Worm (Caenorhabditis elegans): Measurements from ENCODE around the gene zipt-3.

The zipt-3 gene

DNA sequence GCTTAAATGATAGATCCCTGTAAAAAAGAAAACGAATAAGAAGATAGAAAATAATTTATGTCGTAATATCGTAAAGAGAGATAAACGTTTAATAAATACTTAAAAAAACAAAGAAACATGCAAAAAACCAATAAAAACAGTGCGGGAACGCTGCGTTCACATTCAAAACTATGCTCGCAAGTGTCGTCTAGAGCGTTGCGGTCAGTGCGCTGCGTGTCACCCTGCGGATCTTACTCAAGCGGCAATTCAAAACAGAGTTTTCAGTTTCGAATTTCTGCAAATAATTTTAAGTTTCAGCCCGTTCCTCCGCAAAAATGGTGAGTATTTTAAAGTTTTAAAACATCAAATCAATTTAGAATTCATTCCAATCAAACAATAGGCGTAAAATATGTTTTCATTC lies 3.1 kb upstream of the zipt-3 start, which contains the start of the genes tiar-1 and lelo-4 (continued):
- peak; percentile 84 for TF ChIP-seq mes-2 (tag; optimal IDR thresholded peaks at IDR 0.05; ENCODE audit: poor library complexity, severe bottlenecking)

DNA sequence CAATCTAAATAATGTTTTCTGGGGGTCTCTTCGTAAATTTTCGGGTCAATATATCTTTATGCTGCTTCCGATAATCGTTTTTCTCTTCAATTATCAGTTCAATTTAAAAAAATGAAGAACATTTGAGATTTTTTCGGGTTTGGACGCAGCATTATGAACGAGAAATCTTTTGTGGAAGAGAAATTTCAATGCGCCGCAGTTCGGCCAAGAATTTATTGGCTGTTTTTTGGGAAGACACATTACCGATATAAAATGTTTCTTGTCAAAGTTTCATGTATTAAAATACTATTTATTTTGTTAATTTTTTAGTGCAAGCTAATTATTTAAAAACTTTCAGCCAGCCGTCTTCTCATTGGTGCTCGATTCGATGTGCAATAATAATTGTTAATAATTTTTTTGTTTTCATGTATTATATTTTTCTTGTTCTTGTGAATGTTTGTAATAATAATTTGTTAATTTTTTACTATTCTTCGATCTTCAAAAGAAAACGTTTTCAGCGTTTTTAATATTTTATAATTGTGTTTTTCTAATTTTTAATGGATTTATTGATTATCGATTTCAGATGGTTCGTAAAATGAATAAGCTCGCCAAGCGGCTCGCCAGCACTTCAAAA lies 2.1 kb upstream of the zipt-3 start, which contains the start of the genes C18A3.10 and C18A3.3:
Gene C18A3.10 (minus strand): TSS at position 101 of the 613 bp plus-strand sequence.
Gene C18A3.3 (plus strand): TSS at position 563 of the 613 bp plus-strand sequence.
- TF ChIP-seq mes-2 (tag; optimal IDR thresholded peaks at IDR 0.05; ENCODE audit: poor library complexity, severe bottlenecking) (peak; percentile 59), mxl-2 (GFP tag; conservative IDR thresholded peaks at IDR 0.05) (no peak)

DNA sequence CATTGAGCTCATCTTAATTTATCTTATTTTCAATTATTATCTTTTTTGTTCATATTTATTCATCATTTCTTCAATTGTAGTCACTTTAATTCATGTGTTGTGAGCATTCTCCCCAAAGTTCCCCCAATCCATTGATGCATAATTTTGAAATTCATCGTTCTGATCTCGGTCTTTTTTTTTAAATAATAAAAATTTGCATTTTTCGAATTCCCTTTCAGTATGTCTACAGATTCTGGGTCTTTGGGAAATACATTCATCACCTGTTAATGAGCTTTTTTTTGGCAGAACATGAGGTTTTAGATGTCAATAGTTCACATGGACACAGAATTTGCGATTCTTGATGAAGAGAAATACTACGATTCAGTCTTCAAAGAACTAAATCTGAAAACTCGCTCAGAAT lies 1.9 kb downstream of the zipt-3 start, which contains the start of gene damt-1:
Gene damt-1 (plus strand): TSS at position 301 of the 400 bp plus-strand sequence.
- TF ChIP-seq gei-8 (GFP tag; optimal IDR thresholded peaks at IDR 0.05) (no peak), unc-62 (GFP tag; optimal IDR thresholded peaks at IDR 0.05 in 1 of 2) (peak in 1 of 2 experiments; percentile 10), unc-62 (tag; optimal IDR thresholded peaks at IDR 0.05) (no peak)

DNA sequence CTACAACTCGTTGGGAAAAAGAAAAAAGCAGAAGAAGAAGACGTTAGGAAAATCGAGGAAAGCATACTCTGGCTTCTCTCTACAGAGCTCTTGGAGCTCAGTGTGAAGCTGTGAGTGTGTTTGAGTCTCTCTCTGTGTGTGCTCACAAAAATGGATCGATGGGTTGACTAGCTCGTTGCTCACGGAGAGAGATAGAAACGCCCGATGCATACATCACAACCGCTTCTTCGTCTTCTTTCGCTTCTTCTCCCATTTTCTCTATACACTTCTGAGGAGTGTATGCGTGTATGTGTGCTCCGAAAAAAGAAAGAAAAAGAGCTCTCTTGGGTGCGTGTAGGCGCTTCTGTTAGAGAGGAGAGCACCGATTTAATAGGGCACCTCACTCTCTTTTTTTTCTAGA lies 7.2 kb downstream of the zipt-3 start:
- TF ChIP-seq spr-1 (tag; optimal IDR thresholded peaks at IDR 0.05) (no peak), mdl-1 (tag; optimal IDR thresholded peaks at IDR 0.05) (peak in 1 of 2 experiments; percentile 47), lim-7 (GFP tag; IDR thresholded peaks at IDR 0.05) (no peak), mes-2 (tag; optimal IDR thresholded peaks at IDR 0.05; ENCODE audit: poor library complexity, severe bottlenecking) (no peak), fos-1 (tag; optimal IDR thresholded peaks at IDR 0.05) (no peak), madf-5 (GFP tag; IDR thresholded peaks at IDR 0.05) (no peak), spr-3 (GFP tag; optimal IDR thresholded peaks at IDR 0.05) (no peak), nhr-77 (tag; optimal IDR thresholded peaks at IDR 0.05) (no peak), snpc-1.2 (GFP tag; IDR thresholded peaks at IDR 0.05) (no peak), daf-12 (tag; optimal IDR thresholded peaks at IDR 0.05) (no peak), tag-97 (GFP tag; IDR thresholded peaks at IDR 0.05) (no peak), nhr-25 (tag; optimal IDR thresholded peaks at IDR 0.05; ENCODE audit: borderline replicate concordance, insufficient read depth) (no peak), dve-1 (tag; optimal IDR thresholded peaks at IDR 0.05; ENCODE audit: insufficient read depth) (no peak), pha-4 (GFP tag; IDR thresholded peaks at IDR 0.05) (no peak), pha-4 (tag; optimal IDR thresholded peaks at IDR 0.05) (no peak), ctbp-1 (GFP tag; IDR thresholded peaks at IDR 0.05) (peak; percentile 73), fkh-10 (GFP tag; optimal IDR thresholded peaks at IDR 0.05) (peak; percentile 84), ceh-20 (GFP tag; IDR thresholded peaks at IDR 0.05) (peak; percentile 46; the same call in 1 of the 2 replicates), sdz-12 (GFP tag; optimal IDR thresholded peaks at IDR 0.05) (no peak), daf-19 (GFP tag; conservative IDR thresholded peaks at IDR 0.05) (peak; percentile 56; the same call in 1 of the 2 replicates), dmd-6 (GFP tag; IDR thresholded peaks at IDR 0.05) (peak; percentile 21; the same call in 1 of the 2 replicates), dpl-1 (GFP tag; optimal IDR thresholded peaks at IDR 0.05) (peak; percentile 15), lsy-2 (tag; optimal IDR thresholded peaks at IDR 0.05) (peak; percentile 70 to 71), hmg-1.1 (GFP tag; IDR thresholded peaks at IDR 0.05) (peak; percentile 86), rbr-2 (tag; optimal IDR thresholded peaks at IDR 0.05) (peak; percentile 84), lin-1 (GFP tag; IDR thresholded peaks at IDR 0.05) (no peak), D1046.2 (GFP tag; IDR thresholded peaks at IDR 0.05) (no peak), lin-13 (GFP tag; optimal IDR thresholded peaks at IDR 0.05) (no peak), lir-3 (tag; optimal IDR thresholded peaks at IDR 0.05) (no peak), vab-7 (GFP tag; IDR thresholded peaks at IDR 0.05) (peak; percentile 35; the same call in 1 of the 2 replicates), dmd-8 (GFP tag; IDR thresholded peaks at IDR 0.05) (no peak), zfp-2 (tag; optimal IDR thresholded peaks at IDR 0.05) (no peak), ces-1 (GFP tag; optimal IDR thresholded peaks at IDR 0.05) (peak; percentile 67), daf-8 (GFP tag; IDR thresholded peaks at IDR 0.05) (no peak), php-3 (GFP tag; IDR thresholded peaks at IDR 0.05) (no peak), lin-38 (GFP tag; IDR thresholded peaks at IDR 0.05) (no peak), Y75B8A.6 (GFP tag; IDR thresholded peaks at IDR 0.05) (no peak), ztf-7 (tag; optimal IDR thresholded peaks at IDR 0.05) (no peak), hlh-30 (tag; optimal IDR thresholded peaks at IDR 0.05; ENCODE audit: insufficient read depth) (no peak)

All from whole organism, L4 larva.